Fruit fly (Drosophila melanogaster): Measurements from ENCODE around the gene djl.

dm6 chr3R:7079718-7080117 is 19.2 kb downstream of the djl start:
- no peak for TF ChIP-seq Sox14 (GFP tag; optimal IDR thresholded peaks at IDR 0.05)
- no peak for TF ChIP-seq Hr38 (GFP tag; optimal IDR thresholded peaks at IDR 0.05)
- no peak for TF ChIP-seq CG4318 (GFP tag; optimal IDR thresholded peaks at IDR 0.05)
- no peak for TF ChIP-seq CG32006 (GFP tag; optimal IDR thresholded peaks at IDR 0.05)
- TF ChIP-seq Sox102F (GFP tag; optimal IDR thresholded peaks at IDR 0.05) = no peak
- no peak for TF ChIP-seq Gug (GFP tag; IDR thresholded peaks at IDR 0.05)
- no peak for TF ChIP-seq net (GFP tag; optimal IDR thresholded peaks at IDR 0.05)
- no peak for TF ChIP-seq CG8119 (GFP tag; IDR thresholded peaks at IDR 0.05)
- TF ChIP-seq CG15336 (GFP tag; IDR thresholded peaks at IDR 0.05) = no peak
- TF ChIP-seq CG16779 (tag; optimal IDR thresholded peaks at IDR 0.05) = no peak
- TF ChIP-seq CG34406 (GFP tag; optimal IDR thresholded peaks at IDR 0.05) = no peak
- TF ChIP-seq Ets21C (GFP tag; optimal IDR thresholded peaks at IDR 0.05) = no peak
